Fruit fly (Drosophila melanogaster): ENCODE data around the gene CG7990.

Gene CG7990

DNA sequence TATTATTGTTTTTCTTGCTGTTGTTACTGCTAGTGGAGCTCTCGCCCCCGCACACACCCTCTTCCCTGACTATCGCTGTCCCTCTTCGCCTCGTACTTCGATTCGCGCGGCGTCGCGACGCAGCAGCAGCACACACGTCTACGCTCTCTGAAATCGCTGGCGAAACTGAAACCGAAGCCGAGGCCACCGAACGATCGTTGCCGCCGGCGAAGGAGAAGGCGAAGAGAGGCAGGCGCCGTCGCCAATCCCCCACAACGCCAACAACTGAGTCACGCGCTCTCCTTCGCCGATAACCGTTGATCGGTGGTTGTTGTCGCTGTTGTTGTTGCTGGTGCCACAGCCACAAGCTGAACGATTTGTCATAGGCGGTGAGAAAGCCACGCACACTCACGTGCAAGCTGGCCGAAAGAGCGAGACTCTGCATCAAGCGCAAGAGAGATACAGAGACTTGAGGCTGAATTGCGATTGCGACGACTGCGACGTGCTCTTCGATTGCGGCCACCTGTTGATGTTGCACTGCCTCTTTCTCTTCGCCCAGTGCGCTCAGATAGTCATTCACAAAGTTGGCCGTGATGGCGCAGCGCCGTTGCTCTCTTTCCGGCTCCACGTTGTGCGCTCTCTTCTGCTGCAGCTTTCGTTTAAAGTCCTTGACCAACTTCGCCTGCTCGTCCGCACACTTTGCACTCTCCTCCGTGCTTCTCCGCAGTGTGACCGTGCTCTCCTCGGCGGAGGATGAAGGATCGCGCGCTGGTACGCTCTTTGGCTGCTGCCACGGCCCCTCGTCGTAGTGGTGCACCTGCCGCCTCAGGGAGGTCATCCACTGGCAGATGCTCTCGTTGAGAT, 48.3 kb downstream of the CG7990 start (continued):
- no peak for TF ChIP-seq OdsH (GFP tag; optimal IDR thresholded peaks at IDR 0.05)
- TF ChIP-seq fd59A (GFP tag; optimal IDR thresholded peaks at IDR 0.05), result no peak
- TF ChIP-seq lz (GFP tag; optimal IDR thresholded peaks at IDR 0.05), result no peak
- TF ChIP-seq CG11902 (GFP tag; optimal IDR thresholded peaks at IDR 0.05), result no peak
- TF ChIP-seq CG8632 (GFP tag; optimal IDR thresholded peaks at IDR 0.05), result no peak
- TF ChIP-seq Sox102F (GFP tag; optimal IDR thresholded peaks at IDR 0.05), result peak; percentile 50
- TF ChIP-seq topi (GFP tag; optimal IDR thresholded peaks at IDR 0.05), result no peak
- no peak for TF ChIP-seq CG34406 (GFP tag; optimal IDR thresholded peaks at IDR 0.05)
- TF ChIP-seq Lpt (GFP tag; optimal IDR thresholded peaks at IDR 0.05), result no peak
- TF ChIP-seq CG10631 (GFP tag; optimal IDR thresholded peaks at IDR 0.05), result no peak
- TF ChIP-seq Sox14 (GFP tag; optimal IDR thresholded peaks at IDR 0.05), result peak; percentile 9
- TF ChIP-seq CG11294 (GFP tag; IDR thresholded peaks at IDR 0.05), result no peak
- TF ChIP-seq eg (GFP tag; IDR thresholded peaks at IDR 0.05), result 0 out of 3 replicates have a peak, but pooled peaks have one; percentile 5
- TF ChIP-seq ss (GFP tag; optimal IDR thresholded peaks at IDR 0.05), result peak; percentile 29 to 50
- TF ChIP-seq Hr38 (GFP tag; optimal IDR thresholded peaks at IDR 0.05), result no peak
- TF ChIP-seq salr (GFP tag; optimal IDR thresholded peaks at IDR 0.05), result no peak
- TF ChIP-seq dac (GFP tag; optimal IDR thresholded peaks at IDR 0.05), result no peak
- TF ChIP-seq Gug (GFP tag; IDR thresholded peaks at IDR 0.05), result peak; percentile 47; the same call in 1 of the 2 replicates
- no peak for TF ChIP-seq CG4318 (GFP tag; optimal IDR thresholded peaks at IDR 0.05)
- no peak for TF ChIP-seq CG8319 (GFP tag; optimal IDR thresholded peaks at IDR 0.05)
- TF ChIP-seq Hr39 (GFP tag; optimal IDR thresholded peaks at IDR 0.05), result no peak
- TF ChIP-seq Smox (GFP tag; optimal IDR thresholded peaks at IDR 0.05), result no peak
- no peak for TF ChIP-seq Eip93F (GFP tag; optimal IDR thresholded peaks at IDR 0.05)
- TF ChIP-seq Ets96B (tag; optimal IDR thresholded peaks at IDR 0.05), result no peak
- no peak for TF ChIP-seq CG6808 (GFP tag; optimal IDR thresholded peaks at IDR 0.05)
- peak; percentile 48; the same call in 2 of the 3 replicates for TF ChIP-seq CG8119 (GFP tag; IDR thresholded peaks at IDR 0.05)
- TF ChIP-seq Ets21C (GFP tag; optimal IDR thresholded peaks at IDR 0.05), result no peak
- peak; percentile 40 for TF ChIP-seq dsx (GFP tag; optimal IDR thresholded peaks at IDR 0.05; ENCODE audit: poor library complexity, severe bottlenecking)
- TF ChIP-seq Blimp-1 (GFP tag; optimal IDR thresholded peaks at IDR 0.05), result peak; percentile 26
- no peak for TF ChIP-seq esn (GFP tag; optimal IDR thresholded peaks at IDR 0.05)
- no peak for TF ChIP-seq Hr4 (GFP tag; optimal IDR thresholded peaks at IDR 0.05)
- no peak for TF ChIP-seq pdm3 (GFP tag; optimal IDR thresholded peaks at IDR 0.05)
- no peak for TF ChIP-seq cyc (GFP tag; optimal IDR thresholded peaks at IDR 0.05)

- peak; percentile 62 for TF ChIP-seq Hr39 (GFP tag; optimal IDR thresholded peaks at IDR 0.05)
- TF ChIP-seq dsx (GFP tag; optimal IDR thresholded peaks at IDR 0.05; ENCODE audit: poor library complexity, severe bottlenecking), result no peak
- peak; percentile 98 for TF ChIP-seq svp (GFP tag)
- TF ChIP-seq CG6163 (GFP tag; IDR thresholded peaks at IDR 0.05), result peak; percentile 55; the same call in 2 of the 3 replicates
- TF ChIP-seq CG11902 (GFP tag; optimal IDR thresholded peaks at IDR 0.05), result peak; percentile 47
- peak; percentile 69 for TF ChIP-seq CG3919 (GFP tag; optimal IDR thresholded peaks at IDR 0.05)
- TF ChIP-seq CG9139 (GFP tag; optimal IDR thresholded peaks at IDR 0.05), result no peak
- no peak for TF ChIP-seq CG6854 (GFP tag; optimal IDR thresholded peaks at IDR 0.05)
- TF ChIP-seq fkh (GFP tag; optimal IDR thresholded peaks at IDR 0.05), result no peak
- peak; percentile 77 for TF ChIP-seq CG8119 (GFP tag; IDR thresholded peaks at IDR 0.05)
- TF ChIP-seq ss (GFP tag; optimal IDR thresholded peaks at IDR 0.05), result peak in 1 of 2 experiments; percentile 49
- peak; percentile 85 for TF ChIP-seq CG32006 (GFP tag; optimal IDR thresholded peaks at IDR 0.05)
- peak; percentile 79 for TF ChIP-seq acj6 (GFP tag; optimal IDR thresholded peaks at IDR 0.05)
- TF ChIP-seq OdsH (GFP tag; optimal IDR thresholded peaks at IDR 0.05), result peak; percentile 84
- TF ChIP-seq Met (GFP tag; optimal IDR thresholded peaks at IDR 0.05), result peak; percentile 83
- peak; percentile 29 for TF ChIP-seq fd59A (GFP tag; optimal IDR thresholded peaks at IDR 0.05)
- TF ChIP-seq fd85E (GFP tag; optimal IDR thresholded peaks at IDR 0.05), result no peak
- TF ChIP-seq Gug (GFP tag; IDR thresholded peaks at IDR 0.05), result peak; percentile 50
- peak; percentile 77 for TF ChIP-seq achi (GFP tag; optimal IDR thresholded peaks at IDR 0.05)
- TF ChIP-seq net (GFP tag; optimal IDR thresholded peaks at IDR 0.05), result peak; percentile 67
- TF ChIP-seq Eip78C (GFP tag), result peak; percentile 89
- TF ChIP-seq CG7368 (GFP tag; optimal IDR thresholded peaks at IDR 0.05), result peak; percentile 59
- peak; percentile 44 for TF ChIP-seq Ets96B (tag; optimal IDR thresholded peaks at IDR 0.05)
- TF ChIP-seq lz (GFP tag; optimal IDR thresholded peaks at IDR 0.05), result peak; percentile 79
- TF ChIP-seq salr (GFP tag; optimal IDR thresholded peaks at IDR 0.05), result peak in 1 of 2 experiments; percentile 62
- TF ChIP-seq dac (GFP tag; optimal IDR thresholded peaks at IDR 0.05), result peak; percentile 18
- TF ChIP-seq Hr4 (GFP tag; optimal IDR thresholded peaks at IDR 0.05), result peak; percentile 76
These were observed 49.0 kb downstream of the CG7990 start for dm6 chrX:19152570-19153287.
